Fruit fly (Drosophila melanogaster) whole organism, embryonic: ENCODE results near the gene CG31104.
A peak's percentile ranks its signal among the peaks of the same experiment; 100 is the strongest.

ENCODE experiments used
- Ada2b ChIP-seq: fragments of 200-800 bp; sonication (Bioruptor generic); IDR thresholded peaks from 2 replicates; pipeline ENCODE4 v1.3.6; 2022; ENCODE audit warnings: missing biosample characterization, missing genetic modification characterization
- Antp ChIP-seq: fragments of 200-800 bp; sonication (Bioruptor generic); optimal IDR thresholded peaks from 3 replicates; lab custom pipeline; 2016; ENCODE audit warnings: missing biosample characterization, missing genetic modification characterization
- CG10147 ChIP-seq: fragments of 200-800 bp; sonication (Bioruptor generic); optimal IDR thresholded peaks from 2 replicates; lab custom pipeline; 2019; ENCODE audit warnings: missing biosample characterization, mild to moderate bottlenecking, missing genetic modification characterization, moderate library complexity
- CG11456 ChIP-seq: fragments of 200-800 bp; sonication (Bioruptor generic); IDR thresholded peaks from 3 replicates; pipeline ENCODE4 v1.3.6; 2022; ENCODE audit warnings: missing biosample characterization, missing genetic modification characterization
- CG11504 ChIP-seq: fragments of 200-800 bp; sonication (Bioruptor generic); optimal IDR thresholded peaks from 3 replicates; lab custom pipeline; 2019; ENCODE audit warnings: missing biosample characterization, mild to moderate bottlenecking, missing genetic modification characterization, moderate library complexity
- CG12744 ChIP-seq: fragments of 200-800 bp; sonication (Bioruptor generic); optimal IDR thresholded peaks from 2 replicates; lab custom pipeline; 2016; ENCODE audit warnings: missing biosample characterization, missing genetic modification characterization
- CG12769 ChIP-seq: fragments of 200-800 bp; sonication (Bioruptor generic); optimal IDR thresholded peaks from 2 replicates; lab custom pipeline; 2019; ENCODE audit warnings: missing biosample characterization, mild to moderate bottlenecking, missing genetic modification characterization, moderate library complexity
- CG15269 ChIP-seq: fragments of 200-800 bp; sonication (Bioruptor generic); optimal IDR thresholded peaks from 2 replicates; lab custom pipeline; 2018; ENCODE audit warnings: missing biosample characterization, mild to moderate bottlenecking, missing genetic modification characterization, moderate library complexity
- CG15514 ChIP-seq: fragments of 200-800 bp; sonication (Bioruptor generic); optimal IDR thresholded peaks from 3 replicates; lab custom pipeline; 2017; ENCODE audit warnings: missing biosample characterization, missing genetic modification characterization, mild to moderate bottlenecking, moderate library complexity, missing genetic modification reagents
- CG16815 ChIP-seq: fragments of 200-800 bp; sonication (Bioruptor generic); optimal IDR thresholded peaks from 3 replicates; lab custom pipeline; 2017; ENCODE audit warnings: missing biosample characterization, mild to moderate bottlenecking, missing genetic modification characterization
- CG17568 ChIP-seq: fragments of 200-800 bp; sonication (Bioruptor generic); optimal IDR thresholded peaks from 2 replicates; lab custom pipeline; 2018; ENCODE audit warnings: missing biosample characterization, mild to moderate bottlenecking, missing genetic modification characterization, moderate library complexity
- CG18262 ChIP-seq: fragments of 200-800 bp; optimal IDR thresholded peaks from 3 replicates; lab custom pipeline; 2019; ENCODE audit warnings: missing biosample characterization, mild to moderate bottlenecking, missing genetic modification characterization, moderate library complexity
- CG18619 ChIP-seq: fragments of 200-800 bp; sonication (Bioruptor generic); optimal IDR thresholded peaks from 3 replicates; lab custom pipeline; 2017; ENCODE audit warnings: missing biosample characterization, mild to moderate bottlenecking, missing genetic modification characterization
- CG2129 ChIP-seq: fragments of 200-800 bp; sonication (Bioruptor generic); IDR thresholded peaks from 2 replicates; pipeline ENCODE4 v1.3.6; 2022; ENCODE audit warnings: missing biosample characterization, missing genetic modification characterization; ENCODE audit not compliant: partially characterized antibody
- CG2875 ChIP-seq: fragments of 200-800 bp; sonication (Bioruptor generic); optimal IDR thresholded peaks from 2 replicates; lab custom pipeline; 2017; ENCODE audit warnings: missing biosample characterization, mild to moderate bottlenecking, missing genetic modification characterization, missing genetic modification reagents
- CG30020 ChIP-seq: fragments of 200-800 bp; optimal IDR thresholded peaks from 2 replicates; lab custom pipeline; 2019; ENCODE audit warnings: missing biosample characterization, mild to moderate bottlenecking, missing genetic modification characterization, moderate library complexity
- CG30403 ChIP-seq: fragments of 200-800 bp; sonication (Bioruptor generic); optimal IDR thresholded peaks from 3 replicates; lab custom pipeline; 2016; ENCODE audit warnings: missing biosample characterization, missing genetic modification characterization
- CG3065 ChIP-seq: fragments of 200-800 bp; sonication (Bioruptor generic); optimal IDR thresholded peaks from 2 replicates; lab custom pipeline; 2016; ENCODE audit warnings: missing biosample characterization, missing genetic modification characterization
- CG42726 ChIP-seq: fragments of 200-800 bp; sonication (Bioruptor generic); IDR thresholded peaks from 2 replicates; pipeline ENCODE4 v1.3.6; 2022; ENCODE audit warnings: missing biosample characterization, missing genetic modification characterization; ENCODE audit not compliant: partially characterized antibody
- CG4328 ChIP-seq: fragments of 200-800 bp; sonication (Bioruptor generic); optimal IDR thresholded peaks from 3 replicates; lab custom pipeline; 2017; ENCODE audit warnings: missing biosample characterization, missing genetic modification reagents, missing genetic modification characterization
- CG4707 ChIP-seq: fragments of 200-800 bp; sonication (Bioruptor generic); optimal IDR thresholded peaks from 2 replicates; lab custom pipeline; 2018; ENCODE audit warnings: missing biosample characterization, mild to moderate bottlenecking, missing genetic modification characterization, moderate library complexity
- CG4820 ChIP-seq: fragments of 200-800 bp; sonication (Bioruptor generic); optimal IDR thresholded peaks from 3 replicates; lab custom pipeline; 2016; ENCODE audit warnings: missing biosample characterization, missing genetic modification characterization
- CG7357 ChIP-seq: fragments of 200-800 bp; sonication (Bioruptor generic); IDR thresholded peaks from 3 replicates; pipeline ENCODE4 v1.3.6; 2022; ENCODE audit warnings: missing biosample characterization, missing genetic modification characterization
- CG8944 ChIP-seq: fragments of 200-800 bp; sonication (Bioruptor generic); optimal IDR thresholded peaks from 3 replicates; lab custom pipeline; 2016; ENCODE audit warnings: missing biosample characterization, missing genetic modification characterization
- CG9817 ChIP-seq: fragments of 200-800 bp; sonication (Bioruptor generic); optimal IDR thresholded peaks from 2 replicates; lab custom pipeline; 2018; ENCODE audit warnings: missing biosample characterization, mild to moderate bottlenecking, missing genetic modification characterization, moderate library complexity
- Dbx ChIP-seq: fragments of 200-800 bp; sonication (Bioruptor generic); IDR thresholded peaks from 3 replicates; pipeline ENCODE4 v1.3.6; 2022; ENCODE audit warnings: missing biosample characterization, missing genetic modification characterization
- Dip2 ChIP-seq: fragments of 200-800 bp; sonication (Bioruptor generic); IDR thresholded peaks from 2 replicates; pipeline ENCODE4 v1.3.6; 2022; ENCODE audit warnings: missing biosample characterization, missing genetic modification characterization
- Elba2 ChIP-seq: fragments of 200-800 bp; sonication (Bioruptor generic); optimal IDR thresholded peaks from 3 replicates; lab custom pipeline; 2016; ENCODE audit warnings: missing biosample characterization, missing genetic modification characterization
- Gug ChIP-seq: fragments of 200-800 bp; sonication (Bioruptor generic); IDR thresholded peaks from 4 replicates; pipeline ENCODE4 v1.3.6; 2022; ENCODE audit warnings: missing biosample characterization, missing genetic modification characterization
- Med ChIP-seq: fragments of 200-800 bp; sonication (Bioruptor generic); peaks from one replicate; lab custom pipeline; 2016; ENCODE audit warnings: missing biosample characterization, missing genetic modification characterization, mild to moderate bottlenecking, inconsistent platforms, moderate library complexity
- Mes4 ChIP-seq: fragments of 200-800 bp; sonication (Bioruptor generic); optimal IDR thresholded peaks from 2 replicates; lab custom pipeline; 2016; ENCODE audit warnings: missing biosample characterization, missing genetic modification characterization
- Optix ChIP-seq: fragments of 200-800 bp; sonication (Bioruptor generic); IDR thresholded peaks from 3 replicates; pipeline ENCODE4 v1.3.6; 2022; ENCODE audit warnings: missing biosample characterization, missing genetic modification characterization
- Xrp1 ChIP-seq: fragments of 200-800 bp; sonication (Bioruptor generic); IDR thresholded peaks from 2 replicates; pipeline ENCODE4 v1.3.6; 2022; ENCODE audit warnings: missing biosample characterization, missing genetic modification characterization
- ab ChIP-seq: fragments of 200-800 bp; sonication (Bioruptor generic); optimal IDR thresholded peaks from 2 replicates; lab custom pipeline; 2016; ENCODE audit warnings: missing biosample characterization, missing genetic modification characterization
- ash1 ChIP-seq: fragments of 200-800 bp; sonication (Bioruptor generic); optimal IDR thresholded peaks from 2 replicates; lab custom pipeline; 2018; ENCODE audit warnings: missing biosample characterization, mild to moderate bottlenecking, missing genetic modification characterization
- bbx ChIP-seq: fragments of 200-800 bp; sonication (Bioruptor generic); IDR thresholded peaks from 2 replicates; pipeline ENCODE4 v1.3.6; 2022; ENCODE audit warnings: missing biosample characterization, missing genetic modification characterization; ENCODE audit not compliant: partially characterized antibody
- caup ChIP-seq: fragments of 200-800 bp; sonication (Bioruptor generic); optimal IDR thresholded peaks from 3 replicates; lab custom pipeline; 2017; ENCODE audit warnings: missing biosample characterization, mild to moderate bottlenecking, missing genetic modification characterization, moderate library complexity; ENCODE audit not compliant: severe bottlenecking
- chm ChIP-seq: fragments of 200-800 bp; sonication (Bioruptor generic); IDR thresholded peaks from 2 replicates; pipeline ENCODE4 v1.3.6; 2022; ENCODE audit warnings: missing biosample characterization, missing genetic modification characterization
- cwo ChIP-seq: fragments of 200-800 bp; sonication (Bioruptor generic); optimal IDR thresholded peaks from 3 replicates; lab custom pipeline; 2017; ENCODE audit warnings: missing biosample characterization, missing genetic modification characterization, mild to moderate bottlenecking, moderate library complexity, missing genetic modification reagents
- exex ChIP-seq: fragments of 200-800 bp; sonication (Bioruptor generic); optimal IDR thresholded peaks from 4 replicates; lab custom pipeline; 2018; ENCODE audit warnings: missing biosample characterization, mild to moderate bottlenecking, missing genetic modification characterization, moderate library complexity
- fd102C ChIP-seq: fragments of 200-800 bp; sonication (Bioruptor generic); optimal IDR thresholded peaks from 2 replicates; lab custom pipeline; 2018; ENCODE audit warnings: missing biosample characterization, mild to moderate bottlenecking, missing genetic modification characterization, moderate library complexity
- lbe ChIP-seq: fragments of 200-800 bp; sonication (Bioruptor generic); optimal IDR thresholded peaks from 2 replicates; lab custom pipeline; 2016; ENCODE audit warnings: missing biosample characterization, mild to moderate bottlenecking, missing genetic modification characterization
- mirr ChIP-seq: fragments of 200-800 bp; sonication (Bioruptor generic); optimal IDR thresholded peaks from 3 replicates; lab custom pipeline; 2018; ENCODE audit warnings: missing biosample characterization, mild to moderate bottlenecking, missing genetic modification characterization
- nom ChIP-seq: fragments of 200-800 bp; sonication (Bioruptor generic); optimal IDR thresholded peaks from 2 replicates; lab custom pipeline; 2017; ENCODE audit warnings: missing biosample characterization, missing genetic modification characterization, mild to moderate bottlenecking, moderate library complexity, missing genetic modification reagents
- onecut ChIP-seq: fragments of 200-800 bp; sonication (Bioruptor generic); IDR thresholded peaks from 2 replicates; pipeline ENCODE4 v1.3.6; 2022; ENCODE audit warnings: missing biosample characterization, missing genetic modification characterization
- pita ChIP-seq: fragments of 200-800 bp; sonication (Bioruptor generic); optimal IDR thresholded peaks from 2 replicates; lab custom pipeline; 2017; ENCODE audit warnings: missing biosample characterization, mild to moderate bottlenecking, missing genetic modification characterization
- pros ChIP-seq: fragments of 200-800 bp; sonication (Bioruptor generic); optimal IDR thresholded peaks from 3 replicates; lab custom pipeline; 2019; ENCODE audit warnings: missing biosample characterization, mild to moderate bottlenecking, missing genetic modification characterization, moderate library complexity
- psq ChIP-seq: fragments of 200-800 bp; sonication (Bioruptor generic); optimal IDR thresholded peaks from 2 replicates; lab custom pipeline; 2017; ENCODE audit warnings: missing biosample characterization, missing genetic modification characterization
- sima ChIP-seq: fragments of 200-800 bp; sonication (Bioruptor generic); optimal IDR thresholded peaks from 2 replicates; lab custom pipeline; 2016; ENCODE audit warnings: missing biosample characterization, missing genetic modification characterization
- slp2 ChIP-seq: fragments of 200-800 bp; sonication (Bioruptor generic); optimal IDR thresholded peaks from 2 replicates; lab custom pipeline; 2016; ENCODE audit warnings: missing biosample characterization, missing genetic modification characterization
- tgo ChIP-seq: fragments of 200-800 bp; sonication (Bioruptor generic); IDR thresholded peaks from 3 replicates; pipeline ENCODE4 v1.3.6; 2022; ENCODE audit warnings: missing biosample characterization, missing genetic modification characterization
- tio ChIP-seq: fragments of 200-800 bp; sonication (Bioruptor generic); optimal IDR thresholded peaks from 2 replicates; lab custom pipeline; 2017; ENCODE audit warnings: missing biosample characterization, missing genetic modification characterization, inconsistent platforms

CG31104 gene

dm6 chr3R:25292864-25293284 lies 7.6 kb downstream of the CG31104 start, which contains the start of gene CG31098 (continued):
- TF ChIP-seq CG30020 (no peak), tgo (GFP tag; lab: Robert Waterston, UW) (no peak), Xrp1 (no peak), cwo (GFP tag; lab: Kevin White, UChicago) (peak; percentile 62), chm (GFP tag; lab: Robert Waterston, UW) (no peak; the same call in 1 of the 2 replicates), CG42726 (GFP tag; lab: Robert Waterston, UW) (no peak), Gug (no peak), CG2875 (no peak), Med (no peak), pita (no peak), tio (GFP tag; lab: Kevin White, UChicago) (no peak), CG11504 (tag; lab: Kevin White, UChicago) (no peak), CG15514 (GFP tag; lab: Kevin White, UChicago) (peak; percentile 58), CG7357 (no peak), fd102C (GFP tag; lab: Kevin White, UChicago) (no peak), CG4328 (GFP tag; lab: Kevin White, UChicago) (no peak), CG17568 (GFP tag; lab: Kevin White, UChicago) (peak; percentile 63), Mes4 (no peak), Optix (GFP tag; lab: Robert Waterston, UW) (0 out of 3 replicates have a peak, but pooled peaks have one; percentile 18), CG10147 (GFP tag; lab: Kevin White, UChicago) (peak; percentile 11), slp2 (GFP tag; lab: Kevin White, UChicago) (no peak), CG30403 (GFP tag; lab: Kevin White, UChicago) (no peak), pros (GFP tag; lab: Kevin White, UChicago) (no peak), CG4707 (no peak), bbx (no peak), CG15269 (peak; percentile 50), CG12744 (GFP tag; lab: Kevin White, UChicago) (no peak), ab (no peak), Antp (no peak), CG18619 (no peak), CG3065 (GFP tag; lab: Kevin White, UChicago) (no peak), nom (no peak)

- no peak for TF ChIP-seq CG8944
- TF ChIP-seq psq (GFP tag; lab: Kevin White, UChicago), result no peak
- no peak for TF ChIP-seq onecut (GFP tag; lab: Robert Waterston, UW)
- no peak for TF ChIP-seq sima (GFP tag; lab: Kevin White, UChicago)
- no peak for TF ChIP-seq Ada2b (GFP tag; lab: Robert Waterston, UW)
- no peak for TF ChIP-seq CG9817 (tag; lab: Kevin White, UChicago)
- no peak for TF ChIP-seq CG11456 (GFP tag; lab: Robert Waterston, UW)
- no peak for TF ChIP-seq Dip2 (GFP tag; lab: Robert Waterston, UW)
- peak; percentile 24 for TF ChIP-seq lbe (GFP tag; lab: Kevin White, UChicago)
- TF ChIP-seq Dbx (GFP tag; lab: Robert Waterston, UW), result 0 out of 3 replicates have a peak, but pooled peaks have one; percentile 37
- no peak for TF ChIP-seq CG16815 (GFP tag; lab: Kevin White, UChicago)
- no peak for TF ChIP-seq caup (GFP tag; lab: Kevin White, UChicago)
- TF ChIP-seq CG18262, result no peak
- no peak for TF ChIP-seq CG4820 (GFP tag; lab: Kevin White, UChicago)
- TF ChIP-seq mirr (GFP tag; lab: Kevin White, UChicago), result peak; percentile 28
- TF ChIP-seq CG2129, result no peak
- no peak for TF ChIP-seq ash1 (GFP tag; lab: Kevin White, UChicago)
- no peak for TF ChIP-seq Elba2 (GFP tag; lab: Kevin White, UChicago)
- TF ChIP-seq exex (tag; lab: Kevin White, UChicago), result peak; percentile 78
- peak; percentile 80 for TF ChIP-seq CG12769 (tag; lab: Kevin White, UChicago)
Measured at dm6 chr3R:25295320-25296020, 10.2 kb downstream of the CG31104 start, which contains the start of gene CG31102. Gene CG31102, minus strand, starts transcription at chr3R:25295594.
